Worm (Caenorhabditis elegans) whole organism, early embryonic: ENCODE data around the gene C17H11.1.

Experiments used
- aly-1 ChIP-seq: sonication (generic microtip); optimal IDR thresholded peaks from 2 replicates; lab custom pipeline; 2016; ENCODE audit warnings: missing genetic modification characterization, missing compliant biosample characterization
- ama-1 ChIP-seq: fragments of 150-350 bp; optimal IDR thresholded peaks from 2 replicates; lab custom pipeline; 2014
- hmbx-1 ChIP-seq: sonication (generic microtip); optimal IDR thresholded peaks from 2 replicates; lab custom pipeline; 2016; ENCODE audit warnings: mild to moderate bottlenecking, missing genetic modification characterization, missing compliant biosample characterization
- hmg-4 ChIP-seq: fragments of 200-800 bp; sonication (Bioruptor generic); optimal IDR thresholded peaks from 2 replicates; lab custom pipeline; 2018; ENCODE audit warnings: mild to moderate bottlenecking, missing genetic modification characterization, missing compliant biosample characterization

ce11 chrX:8216957-8217356 is 43.2 kb downstream of the C17H11.1 start:
- TF ChIP-seq hmg-4 (GFP tag; lab: Kevin White, UChicago) (no peak), ama-1 (no peak), hmbx-1 (tag; lab: Kevin White, UChicago) (no peak), aly-1 (no peak)
